Worm (Caenorhabditis elegans): ENCODE results near the gene ceh-51.

The ceh-51 gene

ce11 chrV:18873833-18874232 lies at the start of gene ceh-51:
ceh-51 (plus strand) TSS chrV:18874133.
- TF ChIP-seq hmbx-1 (tag; optimal IDR thresholded peaks at IDR 0.05), result no peak
- TF ChIP-seq tra-4 (tag; optimal IDR thresholded peaks at IDR 0.05), result no peak
- TF ChIP-seq hmg-4 (GFP tag; optimal IDR thresholded peaks at IDR 0.05), result no peak
- TF ChIP-seq hnd-1 (tag; optimal IDR thresholded peaks at IDR 0.05), result no peak
- no peak for TF ChIP-seq pes-1 (GFP tag; IDR thresholded peaks at IDR 0.05)
- no peak for TF ChIP-seq B0310.2 (tag; optimal IDR thresholded peaks at IDR 0.05)
- no peak for TF ChIP-seq ceh-36 (tag; optimal IDR thresholded peaks at IDR 0.05)
- TF ChIP-seq F13C5.2 (tag; optimal IDR thresholded peaks at IDR 0.05), result no peak
- no peak for TF ChIP-seq ceh-13 (GFP tag; optimal IDR thresholded peaks at IDR 0.05)
- no peak for TF ChIP-seq flt-1 (GFP tag; IDR thresholded peaks at IDR 0.05)
- no peak for TF ChIP-seq aly-1 (tag; optimal IDR thresholded peaks at IDR 0.05)
- no peak for TF ChIP-seq scrt-1 (GFP tag; IDR thresholded peaks at IDR 0.05)
- no peak for TF ChIP-seq ets-7 (tag; optimal IDR thresholded peaks at IDR 0.05)
- no peak for TF ChIP-seq sea-1 (GFP tag; conservative IDR thresholded peaks at IDR 0.05)
- no peak for TF ChIP-seq ama-1 (optimal IDR thresholded peaks at IDR 0.05)
- no peak for TF ChIP-seq tbx-37 (GFP tag; conservative IDR thresholded peaks at IDR 0.05)
- TF ChIP-seq tbx-11 (GFP tag; IDR thresholded peaks at IDR 0.05), result no peak

ce11 chrV:18826445-18826844 lies 47.5 kb upstream of the ceh-51 start:
- TF ChIP-seq aly-1 (tag; optimal IDR thresholded peaks at IDR 0.05), result no peak
- no peak for TF ChIP-seq tbx-37 (GFP tag; conservative IDR thresholded peaks at IDR 0.05)
- TF ChIP-seq sea-1 (GFP tag; conservative IDR thresholded peaks at IDR 0.05), result no peak
- no peak for TF ChIP-seq scrt-1 (GFP tag; IDR thresholded peaks at IDR 0.05)
- no peak for TF ChIP-seq ceh-36 (tag; optimal IDR thresholded peaks at IDR 0.05)
- no peak for TF ChIP-seq pes-1 (GFP tag; IDR thresholded peaks at IDR 0.05)
- no peak for TF ChIP-seq hmg-4 (GFP tag; optimal IDR thresholded peaks at IDR 0.05)
- no peak for TF ChIP-seq F13C5.2 (tag; optimal IDR thresholded peaks at IDR 0.05)
- no peak for TF ChIP-seq hmbx-1 (tag; optimal IDR thresholded peaks at IDR 0.05)
- no peak for TF ChIP-seq ceh-13 (GFP tag; optimal IDR thresholded peaks at IDR 0.05)
- no peak for TF ChIP-seq tbx-11 (GFP tag; IDR thresholded peaks at IDR 0.05)
- TF ChIP-seq B0310.2 (tag; optimal IDR thresholded peaks at IDR 0.05), result no peak
- TF ChIP-seq tra-4 (tag; optimal IDR thresholded peaks at IDR 0.05), result no peak
- no peak for TF ChIP-seq flt-1 (GFP tag; IDR thresholded peaks at IDR 0.05)
- TF ChIP-seq hnd-1 (tag; optimal IDR thresholded peaks at IDR 0.05), result no peak
- TF ChIP-seq ama-1 (optimal IDR thresholded peaks at IDR 0.05), result no peak
- no peak for TF ChIP-seq ets-7 (tag; optimal IDR thresholded peaks at IDR 0.05)

ce11 chrV:18827374-18827773 lies 46.6 kb upstream of the ceh-51 start:
- TF ChIP-seq tbx-37 (GFP tag; conservative IDR thresholded peaks at IDR 0.05), result no peak
- no peak for TF ChIP-seq hmg-4 (GFP tag; optimal IDR thresholded peaks at IDR 0.05)
- TF ChIP-seq flt-1 (GFP tag; IDR thresholded peaks at IDR 0.05), result no peak
- no peak for TF ChIP-seq F13C5.2 (tag; optimal IDR thresholded peaks at IDR 0.05)

ce11 chrV:18837125-18837524 lies 36.8 kb upstream of the ceh-51 start, which contains the start of gene cyp-33D3:
cyp-33D3 (minus strand) TSS chrV:18837225.
- no peak for TF ChIP-seq hnd-1 (tag; optimal IDR thresholded peaks at IDR 0.05)

- no peak for TF ChIP-seq hnd-1 (tag; optimal IDR thresholded peaks at IDR 0.05)
- TF ChIP-seq ceh-13 (GFP tag; optimal IDR thresholded peaks at IDR 0.05), result no peak
- TF ChIP-seq tbx-11 (GFP tag; IDR thresholded peaks at IDR 0.05), result no peak
- TF ChIP-seq ets-7 (tag; optimal IDR thresholded peaks at IDR 0.05), result no peak
- no peak for TF ChIP-seq F13C5.2 (tag; optimal IDR thresholded peaks at IDR 0.05)
- TF ChIP-seq tbx-37 (GFP tag; conservative IDR thresholded peaks at IDR 0.05), result no peak
- no peak for TF ChIP-seq hmg-4 (GFP tag; optimal IDR thresholded peaks at IDR 0.05)
- no peak for TF ChIP-seq B0310.2 (tag; optimal IDR thresholded peaks at IDR 0.05)
- TF ChIP-seq flt-1 (GFP tag; IDR thresholded peaks at IDR 0.05), result no peak
- no peak for TF ChIP-seq sea-1 (GFP tag; conservative IDR thresholded peaks at IDR 0.05)
- TF ChIP-seq pes-1 (GFP tag; IDR thresholded peaks at IDR 0.05), result no peak
- no peak for TF ChIP-seq ama-1 (optimal IDR thresholded peaks at IDR 0.05)
- TF ChIP-seq scrt-1 (GFP tag; IDR thresholded peaks at IDR 0.05), result no peak
- no peak for TF ChIP-seq hmbx-1 (tag; optimal IDR thresholded peaks at IDR 0.05)
- TF ChIP-seq tra-4 (tag; optimal IDR thresholded peaks at IDR 0.05), result no peak
Measured at ce11 chrV:18838799-18839354, 35.1 kb upstream of the ceh-51 start, which contains the start of gene nhr-65. nhr-65 (plus strand) TSS chrV:18839304.

- no peak for TF ChIP-seq ama-1 (optimal IDR thresholded peaks at IDR 0.05)
- TF ChIP-seq B0310.2 (tag; optimal IDR thresholded peaks at IDR 0.05), result no peak
- no peak for TF ChIP-seq pes-1 (GFP tag; IDR thresholded peaks at IDR 0.05)
- no peak for TF ChIP-seq hmg-4 (GFP tag; optimal IDR thresholded peaks at IDR 0.05)
- TF ChIP-seq ets-7 (tag; optimal IDR thresholded peaks at IDR 0.05), result no peak
- no peak for TF ChIP-seq scrt-1 (GFP tag; IDR thresholded peaks at IDR 0.05)
- TF ChIP-seq flt-1 (GFP tag; IDR thresholded peaks at IDR 0.05), result no peak
- no peak for TF ChIP-seq ceh-36 (tag; optimal IDR thresholded peaks at IDR 0.05)
- TF ChIP-seq F13C5.2 (tag; optimal IDR thresholded peaks at IDR 0.05), result no peak
- no peak for TF ChIP-seq ceh-13 (GFP tag; optimal IDR thresholded peaks at IDR 0.05)
- no peak for TF ChIP-seq tbx-37 (GFP tag; conservative IDR thresholded peaks at IDR 0.05)
- TF ChIP-seq hmbx-1 (tag; optimal IDR thresholded peaks at IDR 0.05), result no peak
Measured at ce11 chrV:18842468-18842867, 31.5 kb upstream of the ceh-51 start.

- no peak for TF ChIP-seq ama-1 (optimal IDR thresholded peaks at IDR 0.05)
- TF ChIP-seq tra-4 (tag; optimal IDR thresholded peaks at IDR 0.05), result no peak
- no peak for TF ChIP-seq B0310.2 (tag; optimal IDR thresholded peaks at IDR 0.05)
- no peak for TF ChIP-seq ceh-13 (GFP tag; optimal IDR thresholded peaks at IDR 0.05)
- no peak for TF ChIP-seq hnd-1 (tag; optimal IDR thresholded peaks at IDR 0.05)
- no peak for TF ChIP-seq pes-1 (GFP tag; IDR thresholded peaks at IDR 0.05)
- TF ChIP-seq flt-1 (GFP tag; IDR thresholded peaks at IDR 0.05), result no peak
- no peak for TF ChIP-seq hmg-4 (GFP tag; optimal IDR thresholded peaks at IDR 0.05)
- no peak for TF ChIP-seq tbx-37 (GFP tag; conservative IDR thresholded peaks at IDR 0.05)
- TF ChIP-seq F13C5.2 (tag; optimal IDR thresholded peaks at IDR 0.05), result no peak
- no peak for TF ChIP-seq aly-1 (tag; optimal IDR thresholded peaks at IDR 0.05)
- no peak for TF ChIP-seq hmbx-1 (tag; optimal IDR thresholded peaks at IDR 0.05)
- no peak for TF ChIP-seq sea-1 (GFP tag; conservative IDR thresholded peaks at IDR 0.05)
- no peak for TF ChIP-seq ets-7 (tag; optimal IDR thresholded peaks at IDR 0.05)
Measured at ce11 chrV:18846480-18846879, 27.5 kb upstream of the ceh-51 start, which contains the start of gene nhr-230. nhr-230 (plus strand) TSS chrV:18846780.

All from whole organism, early embryonic.